Fruit fly (Drosophila melanogaster): ENCODE measurements around the gene FoxK.

Gene FoxK

dm6 chr3L:11091943-11092609, 28.5 kb downstream of the FoxK start (continued):
- peak; percentile 7 for TF ChIP-seq Hr4 (GFP tag; optimal IDR thresholded peaks at IDR 0.05)
- TF ChIP-seq eg (GFP tag; IDR thresholded peaks at IDR 0.05), result peak; percentile 51; the same call in 1 of the 3 replicates
- peak; percentile 76 for TF ChIP-seq topi (GFP tag; optimal IDR thresholded peaks at IDR 0.05)
- peak; percentile 75 for TF ChIP-seq lz (GFP tag; optimal IDR thresholded peaks at IDR 0.05)
- TF ChIP-seq CG31627 (GFP tag; optimal IDR thresholded peaks at IDR 0.05), result peak; percentile 73
- TF ChIP-seq svp (GFP tag), result peak; percentile 73
- peak; percentile 54 for TF ChIP-seq CG7368 (GFP tag; optimal IDR thresholded peaks at IDR 0.05)
- TF ChIP-seq Smox (GFP tag; optimal IDR thresholded peaks at IDR 0.05), result peak; percentile 59
- peak; percentile 15 for TF ChIP-seq Blimp-1 (GFP tag; optimal IDR thresholded peaks at IDR 0.05)
- TF ChIP-seq CG3032 (tag; optimal IDR thresholded peaks at IDR 0.05), result peak; percentile 41
- TF ChIP-seq CG11902 (GFP tag; optimal IDR thresholded peaks at IDR 0.05), result peak; percentile 28
- peak; percentile 56 for TF ChIP-seq Sox102F (GFP tag; optimal IDR thresholded peaks at IDR 0.05)
- peak; percentile 67 for TF ChIP-seq CG10631 (GFP tag; optimal IDR thresholded peaks at IDR 0.05)
- TF ChIP-seq CG1621 (tag; optimal IDR thresholded peaks at IDR 0.05), result peak; percentile 21
- peak; percentile 23; the same call in 1 of the 2 replicates for TF ChIP-seq Gug (GFP tag; IDR thresholded peaks at IDR 0.05)
- TF ChIP-seq CG11762 (GFP tag; optimal IDR thresholded peaks at IDR 0.05; ENCODE audit: insufficient read depth), result peak; percentile 21
- TF ChIP-seq CG6808 (GFP tag; optimal IDR thresholded peaks at IDR 0.05), result peak; percentile 51
- peak; percentile 39; the same call in 1 of the 3 replicates for TF ChIP-seq CG8119 (GFP tag; IDR thresholded peaks at IDR 0.05)
- TF ChIP-seq CG8632 (GFP tag; optimal IDR thresholded peaks at IDR 0.05), result peak; percentile 53
- peak; percentile 19 for TF ChIP-seq CG16779 (tag; optimal IDR thresholded peaks at IDR 0.05)
- 0 out of 2 replicates have a peak, but pooled peaks have one; percentile 9 for TF ChIP-seq CG11294 (GFP tag; IDR thresholded peaks at IDR 0.05)
- peak; percentile 42 for TF ChIP-seq Ets21C (GFP tag; optimal IDR thresholded peaks at IDR 0.05)
- TF ChIP-seq Ets96B (tag; optimal IDR thresholded peaks at IDR 0.05), result no peak
- TF ChIP-seq CG6792 (GFP tag; optimal IDR thresholded peaks at IDR 0.05), result peak; percentile 56
- TF ChIP-seq dac (GFP tag; optimal IDR thresholded peaks at IDR 0.05), result no peak
- peak; percentile 21 for TF ChIP-seq CG34406 (GFP tag; optimal IDR thresholded peaks at IDR 0.05)
- peak; percentile 35 for TF ChIP-seq spab (GFP tag; optimal IDR thresholded peaks at IDR 0.05)

- TF ChIP-seq pdm3 (GFP tag; optimal IDR thresholded peaks at IDR 0.05) (peak; percentile 73), OdsH (GFP tag; optimal IDR thresholded peaks at IDR 0.05) (peak; percentile 77), CG15336 (GFP tag; IDR thresholded peaks at IDR 0.05) (peak; percentile 82), CG8319 (GFP tag; optimal IDR thresholded peaks at IDR 0.05) (no peak), CG8632 (GFP tag; optimal IDR thresholded peaks at IDR 0.05) (peak; percentile 68), CG11294 (GFP tag; IDR thresholded peaks at IDR 0.05) (no peak; the same call in 1 of the 2 replicates), CG6808 (GFP tag; optimal IDR thresholded peaks at IDR 0.05) (no peak), CG6276 (GFP tag; optimal IDR thresholded peaks at IDR 0.05) (peak; percentile 74), CG10669 (GFP tag; optimal IDR thresholded peaks at IDR 0.05) (peak; percentile 32), fd59A (GFP tag; optimal IDR thresholded peaks at IDR 0.05) (no peak), acj6 (GFP tag; optimal IDR thresholded peaks at IDR 0.05) (peak; percentile 62), Smox (GFP tag; optimal IDR thresholded peaks at IDR 0.05) (peak; percentile 71), Sox102F (GFP tag; optimal IDR thresholded peaks at IDR 0.05) (peak; percentile 76), dac (GFP tag; optimal IDR thresholded peaks at IDR 0.05) (peak; percentile 53), fd85E (GFP tag; optimal IDR thresholded peaks at IDR 0.05) (no peak), dsx (GFP tag; optimal IDR thresholded peaks at IDR 0.05; ENCODE audit: poor library complexity, severe bottlenecking) (no peak), topi (GFP tag; optimal IDR thresholded peaks at IDR 0.05) (peak; percentile 75), eg (GFP tag; IDR thresholded peaks at IDR 0.05) (peak; percentile 67), vri (GFP tag; optimal IDR thresholded peaks at IDR 0.05) (peak; percentile 61), Met (GFP tag; optimal IDR thresholded peaks at IDR 0.05) (peak; percentile 78), salr (GFP tag; optimal IDR thresholded peaks at IDR 0.05) (peak in 1 of 2 experiments; percentile 85), Ets96B (tag; optimal IDR thresholded peaks at IDR 0.05) (peak; percentile 38), Gug (GFP tag; IDR thresholded peaks at IDR 0.05) (peak; percentile 58), Ets21C (GFP tag; optimal IDR thresholded peaks at IDR 0.05) (peak; percentile 56), Sox14 (GFP tag; optimal IDR thresholded peaks at IDR 0.05) (peak; percentile 69), esn (GFP tag; optimal IDR thresholded peaks at IDR 0.05) (peak; percentile 81), Hr4 (GFP tag; optimal IDR thresholded peaks at IDR 0.05) (peak; percentile 88), CG11902 (GFP tag; optimal IDR thresholded peaks at IDR 0.05) (no peak), CG6163 (GFP tag; IDR thresholded peaks at IDR 0.05) (peak; percentile 65; the same call in 1 of the 3 replicates), CG6854 (GFP tag; optimal IDR thresholded peaks at IDR 0.05) (no peak), CG34406 (GFP tag; optimal IDR thresholded peaks at IDR 0.05) (peak; percentile 69), CG9139 (GFP tag; optimal IDR thresholded peaks at IDR 0.05) (no peak), achi (GFP tag; optimal IDR thresholded peaks at IDR 0.05) (peak; percentile 77)
Observed at dm6 chr3L:11089805-11090440, 30.7 kb downstream of the FoxK start.
